Worm (Caenorhabditis elegans): ENCODE measurements around the gene Y41C4A.8.

ce11 chrIII:11719400-11719875 is 10.8 kb upstream of the Y41C4A.8 start, which contains the start of the genes elb-1 and Y41C4A.11:
- TF ChIP-seq D1046.2 (GFP tag; IDR thresholded peaks at IDR 0.05): no peak
- TF ChIP-seq lin-15B (tag; optimal IDR thresholded peaks at IDR 0.05): no peak
